Fruit fly (Drosophila melanogaster) whole organism, embryonic: ENCODE data around the gene dysf.

Experiments
- ATbp ChIP-seq: fragments of 200-800 bp; sonication (Bioruptor generic); optimal IDR thresholded peaks from 2 replicates; lab custom pipeline; 2017; ENCODE audit warnings: missing biosample characterization, mild to moderate bottlenecking, missing genetic modification characterization, missing genetic modification reagents
- Abd-B ChIP-seq: fragments of 200-800 bp; sonication (Bioruptor generic); optimal IDR thresholded peaks from 2 replicates; lab custom pipeline; 2018; ENCODE audit warnings: missing biosample characterization, mild to moderate bottlenecking, missing genetic modification characterization, moderate library complexity
- Asciz ChIP-seq: fragments of 200-800 bp; sonication (Bioruptor generic); optimal IDR thresholded peaks from 2 replicates; lab custom pipeline; 2017; ENCODE audit warnings: missing biosample characterization, mild to moderate bottlenecking, missing genetic modification characterization, missing genetic modification reagents
- BEAF-32 ChIP-seq: fragments of 200-800 bp; sonication (Bioruptor generic); optimal IDR thresholded peaks from 3 replicates; lab custom pipeline; 2017; ENCODE audit warnings: missing biosample characterization, missing genetic modification characterization, mild to moderate bottlenecking, moderate library complexity, missing genetic modification reagents
- CG10543 ChIP-seq: fragments of 200-800 bp; sonication (Bioruptor generic); optimal IDR thresholded peaks from 3 replicates; lab custom pipeline; 2017; ENCODE audit warnings: missing biosample characterization, mild to moderate bottlenecking, missing genetic modification characterization, moderate library complexity
- CG11093 ChIP-seq: fragments of 200-800 bp; sonication (Bioruptor generic); IDR thresholded peaks from 3 replicates; pipeline ENCODE4 v1.3.6; 2022; ENCODE audit warnings: missing biosample characterization, missing genetic modification characterization
- CG11504 ChIP-seq: fragments of 200-800 bp; sonication (Bioruptor generic); optimal IDR thresholded peaks from 3 replicates; lab custom pipeline; 2019; ENCODE audit warnings: missing biosample characterization, mild to moderate bottlenecking, missing genetic modification characterization, moderate library complexity
- CG11560 ChIP-seq: fragments of 200-800 bp; sonication (Bioruptor generic); IDR thresholded peaks from 3 replicates; pipeline ENCODE4 v1.3.6; 2022; ENCODE audit warnings: missing biosample characterization, missing genetic modification characterization
- CG12236 ChIP-seq: fragments of 200-800 bp; sonication (Bioruptor generic); optimal IDR thresholded peaks from 2 replicates; lab custom pipeline; 2016; ENCODE audit warnings: missing biosample characterization, missing genetic modification characterization
- CG13424 ChIP-seq: fragments of 200-800 bp; sonication (Bioruptor generic); optimal IDR thresholded peaks from 2 replicates; lab custom pipeline; 2019; ENCODE audit warnings: missing biosample characterization, mild to moderate bottlenecking, missing genetic modification characterization, moderate library complexity
- CG14441 ChIP-seq: fragments of 200-800 bp; sonication (Bioruptor generic); IDR thresholded peaks from 2 replicates; pipeline ENCODE4 v1.3.6; 2022; ENCODE audit warnings: missing biosample characterization, missing genetic modification characterization
- CG16815 ChIP-seq: fragments of 200-800 bp; sonication (Bioruptor generic); optimal IDR thresholded peaks from 3 replicates; lab custom pipeline; 2017; ENCODE audit warnings: missing biosample characterization, mild to moderate bottlenecking, missing genetic modification characterization
- CG17385 ChIP-seq: fragments of 200-800 bp; sonication (Bioruptor generic); optimal IDR thresholded peaks from 3 replicates; lab custom pipeline; 2018; ENCODE audit warnings: missing biosample characterization, mild to moderate bottlenecking, missing genetic modification characterization
- CG17612 ChIP-seq: fragments of 200-800 bp; sonication (Bioruptor generic); IDR thresholded peaks from 2 replicates; pipeline ENCODE4 v1.3.6; 2022; ENCODE audit warnings: missing biosample characterization, missing genetic modification characterization
- CG18011 ChIP-seq: fragments of 200-800 bp; sonication (Bioruptor generic); optimal IDR thresholded peaks from 2 replicates; lab custom pipeline; 2017; ENCODE audit warnings: missing biosample characterization, missing genetic modification characterization, mild to moderate bottlenecking, moderate library complexity, missing genotype
- CG18764 ChIP-seq: fragments of 200-800 bp; sonication (Bioruptor generic); optimal IDR thresholded peaks from 3 replicates; lab custom pipeline; 2016; ENCODE audit warnings: missing biosample characterization, missing genetic modification characterization
- CG31388 ChIP-seq: fragments of 200-800 bp; sonication (Bioruptor generic); optimal IDR thresholded peaks from 2 replicates; lab custom pipeline; 2016; ENCODE audit warnings: missing biosample characterization, missing genetic modification characterization
- CG3163 ChIP-seq: fragments of 200-800 bp; sonication (Bioruptor generic); optimal IDR thresholded peaks from 3 replicates; lab custom pipeline; 2016; ENCODE audit warnings: missing biosample characterization, missing genetic modification characterization
- CG32772 ChIP-seq: fragments of 200-800 bp; sonication (Bioruptor generic); IDR thresholded peaks from 2 replicates; pipeline ENCODE4 v1.3.6; 2022; ENCODE audit warnings: missing biosample characterization, missing genetic modification characterization
- CG34224 ChIP-seq: fragments of 200-800 bp; sonication (Bioruptor generic); IDR thresholded peaks from 3 replicates; pipeline ENCODE4 v1.3.6; 2022; ENCODE audit warnings: missing biosample characterization, missing genetic modification characterization; ENCODE audit not compliant: partially characterized antibody
- CG4360 ChIP-seq: fragments of 200-800 bp; sonication (Bioruptor generic); IDR thresholded peaks from 2 replicates; pipeline ENCODE4 v1.3.6; 2022; ENCODE audit warnings: missing biosample characterization, missing genetic modification characterization
- CG6254 ChIP-seq: fragments of 200-800 bp; sonication (Bioruptor generic); optimal IDR thresholded peaks from 3 replicates; lab custom pipeline; 2017; ENCODE audit warnings: mild to moderate bottlenecking, missing biosample characterization, missing genetic modification reagents, missing genetic modification characterization
- CG8281 ChIP-seq: fragments of 200-800 bp; sonication (Bioruptor generic); optimal IDR thresholded peaks from 2 replicates; lab custom pipeline; 2018; ENCODE audit warnings: missing biosample characterization, mild to moderate bottlenecking, missing genetic modification characterization, moderate library complexity
- Drgx ChIP-seq: fragments of 200-800 bp; sonication (Bioruptor generic); IDR thresholded peaks from 2 replicates; pipeline ENCODE4 v1.3.6; 2022; ENCODE audit warnings: missing biosample characterization, missing genetic modification characterization
- Fer1 ChIP-seq: fragments of 200-800 bp; sonication (Bioruptor generic); optimal IDR thresholded peaks from 2 replicates; lab custom pipeline; 2017; ENCODE audit warnings: missing biosample characterization, mild to moderate bottlenecking, missing genetic modification characterization
- Fer2 ChIP-seq: fragments of 200-800 bp; sonication (Bioruptor generic); optimal IDR thresholded peaks from 2 replicates; lab custom pipeline; 2018; ENCODE audit warnings: missing biosample characterization, mild to moderate bottlenecking, missing genetic modification characterization, moderate library complexity
- Hsf ChIP-seq: fragments of 200-800 bp; sonication (Bioruptor generic); optimal IDR thresholded peaks from 3 replicates; lab custom pipeline; 2016; ENCODE audit warnings: missing biosample characterization, missing genetic modification characterization
- Lim3 ChIP-seq: fragments of 200-800 bp; sonication (Bioruptor generic); IDR thresholded peaks from 2 replicates; pipeline ENCODE4 v1.3.6; 2022; ENCODE audit warnings: missing biosample characterization, missing genetic modification characterization
- NC2α ChIP-seq: fragments of 200-800 bp; sonication (Bioruptor generic); optimal IDR thresholded peaks from 2 replicates; lab custom pipeline; 2016; ENCODE audit warnings: missing biosample characterization, missing genetic modification characterization
- Oli ChIP-seq: fragments of 200-800 bp; sonication (Bioruptor generic); optimal IDR thresholded peaks from 2 replicates; lab custom pipeline; 2018; ENCODE audit warnings: missing biosample characterization, mild to moderate bottlenecking, missing genetic modification characterization, moderate library complexity
- Poxn ChIP-seq: fragments of 200-800 bp; sonication (Bioruptor generic); IDR thresholded peaks from 2 replicates; pipeline ENCODE4 v1.3.6; 2022; ENCODE audit warnings: missing biosample characterization, missing genetic modification characterization
- Sin3A ChIP-seq: fragments of >200 bp; optimal IDR thresholded peaks from 2 replicates; lab custom pipeline; 2018
- Ssrp ChIP-seq: fragments of 200-800 bp; sonication (Bioruptor generic); optimal IDR thresholded peaks from 2 replicates; lab custom pipeline; 2018; ENCODE audit warnings: missing biosample characterization, mild to moderate bottlenecking, missing genetic modification characterization, moderate library complexity
- amos ChIP-seq: fragments of 200-800 bp; sonication (Bioruptor generic); IDR thresholded peaks from 2 replicates; pipeline ENCODE4 v1.3.6; 2022; ENCODE audit warnings: missing biosample characterization, missing genetic modification characterization; ENCODE audit not compliant: partially characterized antibody
- bcd ChIP-seq: fragments of 200-800 bp; sonication (Bioruptor generic); optimal IDR thresholded peaks from 2 replicates; lab custom pipeline; 2017; ENCODE audit warnings: missing biosample characterization, mild to moderate bottlenecking, missing genetic modification characterization
- dpn ChIP-seq, 2 experiments: fragments of 200-800 bp; sonication (Bioruptor generic); optimal IDR thresholded peaks; 3 replicates each; lab custom pipeline; 2016; ENCODE audit warnings: missing biosample characterization in 2 of 2, missing genetic modification characterization in 2 of 2
- gcm ChIP-seq: fragments of 200-800 bp; sonication (Bioruptor generic); optimal IDR thresholded peaks from 2 replicates; lab custom pipeline; 2019; ENCODE audit warnings: missing biosample characterization, mild to moderate bottlenecking, missing genetic modification characterization, moderate library complexity
- grn ChIP-seq: fragments of 200-800 bp; sonication (Bioruptor generic); optimal IDR thresholded peaks from 3 replicates; lab custom pipeline; 2017; ENCODE audit warnings: missing biosample characterization, missing genetic modification characterization
- inv ChIP-seq: fragments of 200-800 bp; sonication (Bioruptor generic); IDR thresholded peaks from 2 replicates; pipeline ENCODE4 v1.3.6; 2022; ENCODE audit warnings: missing biosample characterization, missing genetic modification characterization; ENCODE audit not compliant: partially characterized antibody
- jigr1 ChIP-seq: fragments of 200-800 bp; sonication (Bioruptor generic); IDR thresholded peaks from 3 replicates; pipeline ENCODE4 v1.3.6; 2022; ENCODE audit warnings: missing biosample characterization, missing genetic modification characterization
- lola ChIP-seq, 3 experiments: fragments of >200 bp in 2 of 3; fragments of 200-800 bp in 1 of 3; sonication (Bioruptor generic) in 1 of 3; optimal IDR thresholded peaks; 2 replicates each; lab custom pipeline; 2017 to 2019; ENCODE audit warnings: missing biosample characterization in 3 of 3, missing genetic modification characterization in 3 of 3, mild to moderate bottlenecking in 1 of 3, moderate library complexity in 1 of 3
- mirr ChIP-seq: fragments of 200-800 bp; sonication (Bioruptor generic); optimal IDR thresholded peaks from 3 replicates; lab custom pipeline; 2018; ENCODE audit warnings: missing biosample characterization, mild to moderate bottlenecking, missing genetic modification characterization
- pum ChIP-seq: fragments of 200-800 bp; sonication (Bioruptor generic); optimal IDR thresholded peaks from 2 replicates; lab custom pipeline; 2016; ENCODE audit warnings: missing biosample characterization, missing genetic modification characterization
- ranshi ChIP-seq: fragments of 200-800 bp; sonication (Bioruptor generic); IDR thresholded peaks from 2 replicates; pipeline ENCODE4 v1.3.6; 2022; ENCODE audit warnings: missing biosample characterization, missing genetic modification characterization
- rib ChIP-seq: fragments of 200-800 bp; sonication (Bioruptor generic); IDR thresholded peaks from 2 replicates; pipeline ENCODE4 v1.3.6; 2022; ENCODE audit warnings: missing biosample characterization, missing genetic modification characterization
- schlank ChIP-seq: fragments of 200-800 bp; sonication (Bioruptor generic); optimal IDR thresholded peaks from 2 replicates; lab custom pipeline; 2018; ENCODE audit warnings: missing biosample characterization, mild to moderate bottlenecking, missing genetic modification characterization
- sens-2 ChIP-seq: fragments of 200-800 bp; sonication (Bioruptor generic); IDR thresholded peaks from 2 replicates; pipeline ENCODE4 v1.3.6; 2022; ENCODE audit warnings: missing biosample characterization, missing genetic modification characterization
- slp2 ChIP-seq: fragments of 200-800 bp; sonication (Bioruptor generic); optimal IDR thresholded peaks from 2 replicates; lab custom pipeline; 2016; ENCODE audit warnings: missing biosample characterization, missing genetic modification characterization
- tap ChIP-seq: fragments of 200-800 bp; optimal IDR thresholded peaks from 3 replicates; lab custom pipeline; 2019; ENCODE audit warnings: missing biosample characterization, mild to moderate bottlenecking, missing genetic modification characterization, moderate library complexity
- z ChIP-seq: fragments of 200-800 bp; sonication (Bioruptor generic); IDR thresholded peaks from 3 replicates; pipeline ENCODE4 v1.3.6; 2022; ENCODE audit warnings: missing biosample characterization, missing genetic modification characterization

Gene dysf

DNA sequence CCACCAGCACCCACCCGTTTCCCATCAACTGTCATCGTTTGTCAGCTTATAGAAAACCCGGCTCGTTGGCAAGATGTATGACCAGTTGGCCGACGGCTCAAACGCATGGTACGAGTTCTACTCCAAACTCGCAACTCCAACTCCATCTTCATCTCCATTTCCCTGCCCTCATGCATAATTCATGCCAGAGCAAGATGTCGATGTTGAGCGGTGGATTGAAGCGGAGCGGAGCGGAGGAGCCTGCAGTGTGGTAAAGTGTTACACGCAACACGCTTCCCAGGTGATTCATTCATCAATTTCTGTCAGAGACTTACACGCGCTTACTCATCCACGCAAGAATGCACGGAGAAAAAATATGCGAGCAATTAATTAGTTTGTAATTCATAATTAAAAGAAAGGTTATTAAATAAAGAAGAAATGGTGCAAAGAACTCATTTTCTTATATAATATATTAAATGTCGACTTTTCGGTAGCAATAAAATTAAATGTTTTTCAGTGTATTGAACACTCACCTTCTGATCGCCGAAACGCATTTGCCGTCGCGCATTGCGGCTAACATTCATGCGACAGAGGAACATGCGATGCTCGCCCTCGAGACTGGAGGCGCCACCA, 17.0 kb downstream of the dysf start (continued):
- TF ChIP-seq lola (GFP tag; optimal IDR thresholded peaks at IDR 0.05; lab: Kevin White, UChicago): peak in 1 of 3 experiments; percentile 79
- TF ChIP-seq grn (GFP tag; lab: Kevin White, UChicago): no peak
- TF ChIP-seq CG11560 (tag; lab: Robert Waterston, UW): 0 out of 3 replicates have a peak, but pooled peaks have one; percentile 39
- TF ChIP-seq Ssrp (tag; lab: Kevin White, UChicago): no peak
- TF ChIP-seq schlank (tag; lab: Kevin White, UChicago): no peak
- peak; percentile 50 for TF ChIP-seq Asciz (GFP tag; lab: Kevin White, UChicago)
- peak; percentile 73 for TF ChIP-seq CG6254
- TF ChIP-seq Fer1 (GFP tag; lab: Kevin White, UChicago): no peak
- TF ChIP-seq CG34224 (GFP tag; lab: Robert Waterston, UW): no peak
- peak; percentile 53 for TF ChIP-seq ATbp (GFP tag; lab: Kevin White, UChicago)
- peak; percentile 58; the same call in 1 of the 2 replicates for TF ChIP-seq ranshi (GFP tag; lab: Robert Waterston, UW)
- TF ChIP-seq CG14441: peak; percentile 55
- no peak for TF ChIP-seq CG3163 (GFP tag; lab: Kevin White, UChicago)
- TF ChIP-seq tap: peak; percentile 36
- TF ChIP-seq mirr (GFP tag; lab: Kevin White, UChicago): no peak
- TF ChIP-seq bcd (GFP tag; lab: Kevin White, UChicago): peak; percentile 38
- no peak for TF ChIP-seq slp2 (GFP tag; lab: Kevin White, UChicago)
- no peak for TF ChIP-seq amos (GFP tag; lab: Robert Waterston, UW)
- TF ChIP-seq CG31388: no peak
- TF ChIP-seq CG17385 (GFP tag; lab: Kevin White, UChicago): peak; percentile 47
- peak; percentile 24 for TF ChIP-seq Abd-B (GFP tag; lab: Kevin White, UChicago)
- TF ChIP-seq jigr1 (GFP tag; lab: Robert Waterston, UW): no peak
- TF ChIP-seq CG16815 (GFP tag; lab: Kevin White, UChicago): peak; percentile 45
- no peak for TF ChIP-seq CG8281 (tag; lab: Kevin White, UChicago)
- TF ChIP-seq Fer2: no peak
- no peak for TF ChIP-seq CG4360 (GFP tag; lab: Robert Waterston, UW)
- TF ChIP-seq CG11093: peak; percentile 48; the same call in 1 of the 3 replicates
- no peak for TF ChIP-seq pum
- TF ChIP-seq Oli: peak; percentile 64
- no peak; the same call in 1 of the 2 replicates for TF ChIP-seq sens-2 (GFP tag; lab: Robert Waterston, UW)
- TF ChIP-seq Drgx (GFP tag; lab: Robert Waterston, UW): 0 out of 2 replicates have a peak, but pooled peaks have one; percentile 38
- peak; percentile 60 for TF ChIP-seq CG13424 (tag; lab: Kevin White, UChicago)
- TF ChIP-seq CG11504 (tag; lab: Kevin White, UChicago): peak; percentile 77
- no peak for TF ChIP-seq Hsf (GFP tag; lab: Kevin White, UChicago)
- no peak for TF ChIP-seq NC2α (GFP tag; lab: Kevin White, UChicago)
- TF ChIP-seq CG18011 (GFP tag; lab: Kevin White, UChicago): no peak
- TF ChIP-seq z: no peak
- TF ChIP-seq BEAF-32 (GFP tag; lab: Kevin White, UChicago): no peak
- TF ChIP-seq Lim3 (GFP tag; lab: Robert Waterston, UW): no peak
- no peak for TF ChIP-seq CG17612 (GFP tag; lab: Robert Waterston, UW)
- TF ChIP-seq CG32772: no peak
- no peak for TF ChIP-seq dpn (GFP tag; optimal IDR thresholded peaks at IDR 0.05; lab: Kevin White, UChicago)
- TF ChIP-seq rib (GFP tag; lab: Robert Waterston, UW): no peak
- no peak for TF ChIP-seq gcm
- no peak for TF ChIP-seq Poxn (GFP tag; lab: Robert Waterston, UW)
- TF ChIP-seq CG18764 (GFP tag; lab: Kevin White, UChicago): peak; percentile 13
- no peak for TF ChIP-seq CG10543 (GFP tag; lab: Kevin White, UChicago)
- TF ChIP-seq inv (GFP tag; lab: Robert Waterston, UW): no peak
- TF ChIP-seq CG12236 (GFP tag; lab: Kevin White, UChicago): no peak
- no peak for TF ChIP-seq Sin3A (lab: Kevin White, UChicago)
